Worm (Caenorhabditis elegans): Measurements from ENCODE around the gene C33C12.1.

C33C12.1 gene

ce11 chrII:2190522-2190921 is 7.5 kb upstream of the C33C12.1 start:
- TF ChIP-seq W03F9.2 (tag; optimal IDR thresholded peaks at IDR 0.05) (no peak), him-1 (tag; optimal IDR thresholded peaks at IDR 0.05) (no peak), dao-5 (tag; optimal IDR thresholded peaks at IDR 0.05) (no peak)

ce11 chrII:2191383-2191782 is 6.7 kb upstream of the C33C12.1 start:
- TF ChIP-seq W03F9.2 (tag; optimal IDR thresholded peaks at IDR 0.05) (no peak), dao-5 (tag; optimal IDR thresholded peaks at IDR 0.05) (no peak), him-1 (tag; optimal IDR thresholded peaks at IDR 0.05) (no peak)

- TF ChIP-seq him-1 (tag; optimal IDR thresholded peaks at IDR 0.05) (no peak), W03F9.2 (tag; optimal IDR thresholded peaks at IDR 0.05) (no peak), dao-5 (tag; optimal IDR thresholded peaks at IDR 0.05) (no peak)
Observed at ce11 chrII:2192267-2192666, 5.8 kb upstream of the C33C12.1 start.

DNA sequence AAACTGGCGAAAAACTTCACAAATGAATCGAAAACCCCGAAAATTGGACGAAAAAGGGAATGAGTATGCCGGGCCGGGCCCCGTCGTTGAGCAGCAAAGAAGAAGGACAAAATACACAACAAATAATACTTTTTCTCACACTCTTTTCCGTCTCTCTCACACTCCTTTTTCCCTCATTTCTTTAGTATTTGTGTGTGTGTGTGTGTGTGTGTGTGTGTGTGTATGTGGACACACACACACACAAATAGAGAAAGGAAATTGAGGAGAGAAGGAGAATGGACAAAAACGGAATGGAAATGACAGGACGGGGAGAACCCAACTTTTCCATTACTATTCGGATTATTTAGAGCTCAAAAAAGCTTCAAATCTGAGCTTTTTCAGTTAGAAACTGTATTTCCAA is 2.5 kb upstream of the C33C12.1 start:
- no peak for TF ChIP-seq him-1 (tag; optimal IDR thresholded peaks at IDR 0.05)
- TF ChIP-seq W03F9.2 (tag; optimal IDR thresholded peaks at IDR 0.05), result no peak
- no peak for TF ChIP-seq dao-5 (tag; optimal IDR thresholded peaks at IDR 0.05)

ce11 chrII:2196742-2197141 is 1.3 kb upstream of the C33C12.1 start:
- TF ChIP-seq him-1 (tag; optimal IDR thresholded peaks at IDR 0.05), result no peak

DNA sequence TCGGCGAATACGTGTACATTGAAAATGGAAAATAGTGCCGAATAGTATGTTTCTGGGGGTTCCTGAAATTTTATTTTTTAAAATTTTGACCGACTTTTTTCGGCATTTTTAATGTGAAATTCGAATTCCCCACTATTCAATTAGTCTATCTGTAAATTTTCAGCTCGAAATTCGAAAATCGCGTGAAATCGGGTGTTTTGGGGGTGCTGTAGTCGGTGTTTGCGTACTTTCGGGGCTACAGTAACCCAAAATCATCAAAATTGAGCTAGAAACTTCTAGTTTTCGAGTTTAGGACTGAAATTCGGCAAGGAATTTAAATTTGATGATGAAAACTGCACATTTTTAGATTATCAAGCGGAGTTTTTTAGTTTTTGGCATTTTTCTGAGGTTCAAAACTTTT is 4.1 kb downstream of the C33C12.1 start:
- no peak for TF ChIP-seq him-1 (tag; optimal IDR thresholded peaks at IDR 0.05)
- no peak for TF ChIP-seq W03F9.2 (tag; optimal IDR thresholded peaks at IDR 0.05)
- no peak for TF ChIP-seq dao-5 (tag; optimal IDR thresholded peaks at IDR 0.05)

DNA sequence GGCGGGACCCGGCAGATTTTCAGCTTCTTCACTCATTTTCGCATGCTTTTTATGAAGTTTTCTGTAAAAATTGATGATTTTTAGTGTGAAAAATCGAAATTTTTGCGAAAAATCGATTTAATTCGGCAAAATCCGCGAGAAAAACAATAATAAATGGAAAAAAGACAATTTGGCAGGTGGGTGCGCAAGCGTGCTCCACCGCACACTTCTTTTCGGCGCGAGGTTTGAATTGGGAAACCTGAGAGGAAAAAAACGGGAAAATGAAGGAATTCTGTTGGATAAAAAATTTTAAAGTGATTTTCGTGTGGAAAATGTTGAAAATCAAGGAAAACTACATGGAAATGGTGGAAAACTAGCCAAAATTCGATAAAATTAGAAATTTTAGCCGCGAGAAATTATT is 6.0 kb downstream of the C33C12.1 start, which contains the start of gene Y59C2A.2:
Gene Y59C2A.2 (minus strand): TSS at position 61 of the 400 bp plus-strand sequence.
- no peak for TF ChIP-seq him-1 (tag; optimal IDR thresholded peaks at IDR 0.05)
- TF ChIP-seq dao-5 (tag; optimal IDR thresholded peaks at IDR 0.05), result no peak
- TF ChIP-seq W03F9.2 (tag; optimal IDR thresholded peaks at IDR 0.05), result no peak

ce11 chrII:2206064-2206722 is 8.2 kb downstream of the C33C12.1 start:
- TF ChIP-seq dao-5 (tag; optimal IDR thresholded peaks at IDR 0.05), result no peak
- TF ChIP-seq him-1 (tag; optimal IDR thresholded peaks at IDR 0.05), result no peak
- TF ChIP-seq W03F9.2 (tag; optimal IDR thresholded peaks at IDR 0.05), result no peak

ce11 chrII:2207812-2208211 is 9.8 kb downstream of the C33C12.1 start, which contains the start of gene Y59C2A.1:
Gene Y59C2A.1, plus strand, starts transcription at chrII:2208112.
- TF ChIP-seq dao-5 (tag; optimal IDR thresholded peaks at IDR 0.05) (no peak), him-1 (tag; optimal IDR thresholded peaks at IDR 0.05) (no peak), W03F9.2 (tag; optimal IDR thresholded peaks at IDR 0.05) (no peak)

DNA sequence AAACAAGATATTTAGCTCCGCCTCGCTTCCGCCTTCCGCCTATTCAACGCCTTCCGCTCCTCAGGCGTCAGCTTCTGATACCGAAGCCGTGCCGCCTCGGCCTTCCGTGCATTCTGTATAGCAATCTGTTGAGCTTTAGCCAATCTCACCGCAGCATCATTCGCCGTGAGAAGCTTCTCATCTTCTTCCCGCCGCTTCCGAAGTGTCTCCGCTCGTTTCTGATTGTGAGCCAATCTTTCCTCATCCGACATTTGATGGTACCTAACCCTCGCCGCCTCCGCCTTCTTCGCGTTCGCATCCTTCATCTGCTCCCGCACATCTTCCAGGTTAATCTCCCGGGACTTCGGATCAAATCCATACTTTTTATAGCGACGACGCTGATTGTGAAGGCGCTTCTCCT is 17.5 kb downstream of the C33C12.1 start:
- TF ChIP-seq him-1 (tag; optimal IDR thresholded peaks at IDR 0.05), result no peak
- TF ChIP-seq W03F9.2 (tag; optimal IDR thresholded peaks at IDR 0.05), result no peak
- TF ChIP-seq dao-5 (tag; optimal IDR thresholded peaks at IDR 0.05), result no peak

ce11 chrII:2216940-2217664 is 19.1 kb downstream of the C33C12.1 start:
- TF ChIP-seq dao-5 (tag; optimal IDR thresholded peaks at IDR 0.05) (no peak), him-1 (tag; optimal IDR thresholded peaks at IDR 0.05) (no peak), W03F9.2 (tag; optimal IDR thresholded peaks at IDR 0.05) (no peak)

ce11 chrII:2219880-2220279 is 21.8 kb downstream of the C33C12.1 start, which contains the start of gene Y59C2A.3:
Gene Y59C2A.3, minus strand, starts transcription at chrII:2219921.
- no peak for TF ChIP-seq dao-5 (tag; optimal IDR thresholded peaks at IDR 0.05)
- no peak for TF ChIP-seq W03F9.2 (tag; optimal IDR thresholded peaks at IDR 0.05)
- TF ChIP-seq him-1 (tag; optimal IDR thresholded peaks at IDR 0.05), result no peak

- TF ChIP-seq him-1 (tag; optimal IDR thresholded peaks at IDR 0.05) (no peak), dao-5 (tag; optimal IDR thresholded peaks at IDR 0.05) (no peak), W03F9.2 (tag; optimal IDR thresholded peaks at IDR 0.05) (no peak)
Observed at ce11 chrII:2221196-2221896, 23.3 kb downstream of the C33C12.1 start.

DNA sequence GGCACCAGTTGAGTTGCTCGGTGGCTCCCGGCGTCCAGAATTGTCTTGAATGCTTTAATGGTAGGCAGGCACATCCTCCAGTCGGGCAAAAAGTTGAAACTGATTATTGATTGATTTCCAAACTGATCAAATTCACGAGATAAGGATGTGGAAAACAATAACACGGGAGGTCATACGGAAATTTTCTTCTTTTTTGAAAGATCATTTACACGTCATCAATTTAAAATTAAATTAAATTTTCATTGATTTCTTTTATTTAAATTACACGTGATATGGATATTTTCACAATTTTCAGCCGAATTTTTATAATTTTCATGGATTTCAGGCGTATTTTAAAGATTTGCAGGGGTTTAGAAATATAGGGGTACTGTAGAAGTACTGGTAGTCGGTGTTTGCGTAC is 25.4 kb downstream of the C33C12.1 start, which contains the start of gene cbs-2:
Gene cbs-2 (minus strand): TSS at position 101 of the 400 bp plus-strand sequence.
- no peak for TF ChIP-seq dao-5 (tag; optimal IDR thresholded peaks at IDR 0.05)
- TF ChIP-seq him-1 (tag; optimal IDR thresholded peaks at IDR 0.05), result no peak
- TF ChIP-seq W03F9.2 (tag; optimal IDR thresholded peaks at IDR 0.05), result no peak

All from whole organism, L4/young adult.